Fruit fly (Drosophila melanogaster): Measurements from ENCODE around the gene nAChRalpha7.
A peak's percentile ranks its signal among the peaks of the same experiment; 100 is the strongest.

The nAChRalpha7 gene

DNA sequence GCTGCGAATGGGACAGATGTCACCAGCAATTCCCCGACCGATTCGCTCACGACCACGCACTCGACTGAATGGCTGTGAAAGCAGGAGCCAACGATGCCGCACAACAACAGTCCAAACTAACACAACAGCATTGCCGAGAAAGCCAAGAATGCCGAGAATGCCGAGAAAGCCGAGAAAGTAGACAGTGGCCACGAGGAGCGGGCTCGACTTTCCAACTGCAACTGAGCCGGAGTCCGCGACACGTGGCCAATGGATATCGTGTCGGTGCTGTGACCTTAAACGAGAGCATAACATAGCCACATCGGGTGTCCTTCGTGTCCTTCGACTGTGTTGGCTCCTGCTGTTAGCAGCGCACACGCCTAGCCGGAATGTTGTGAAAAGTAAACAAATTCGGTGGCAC, at the start of gene nAChRalpha7:
Gene nAChRalpha7, minus strand, starts transcription at position 226 of the 400 bp plus-strand sequence.
- no peak for TF ChIP-seq eg (GFP tag; IDR thresholded peaks at IDR 0.05)

DNA sequence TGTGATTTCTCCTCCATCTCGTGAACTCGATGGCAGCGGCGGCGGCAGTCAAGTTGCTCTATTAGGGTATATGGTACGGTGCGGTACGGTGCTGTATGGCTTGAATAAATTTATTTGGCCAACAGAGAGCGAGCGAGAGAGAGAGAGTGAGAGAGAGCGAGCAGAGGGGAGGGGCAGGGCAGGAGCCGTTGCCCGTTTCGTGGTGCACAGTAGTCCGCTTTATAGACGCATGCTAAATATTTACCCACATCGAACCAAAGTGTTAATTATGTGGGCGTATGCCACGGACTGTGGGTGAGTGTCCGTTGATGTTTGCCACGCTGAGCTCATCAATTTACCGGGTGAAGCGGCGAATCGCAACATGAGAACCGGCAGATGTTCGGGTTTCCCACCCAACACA, 48.4 kb upstream of the nAChRalpha7 start:
- TF ChIP-seq fkh (GFP tag; optimal IDR thresholded peaks at IDR 0.05) (peak; percentile 60), CG11294 (GFP tag; IDR thresholded peaks at IDR 0.05) (no peak)

DNA sequence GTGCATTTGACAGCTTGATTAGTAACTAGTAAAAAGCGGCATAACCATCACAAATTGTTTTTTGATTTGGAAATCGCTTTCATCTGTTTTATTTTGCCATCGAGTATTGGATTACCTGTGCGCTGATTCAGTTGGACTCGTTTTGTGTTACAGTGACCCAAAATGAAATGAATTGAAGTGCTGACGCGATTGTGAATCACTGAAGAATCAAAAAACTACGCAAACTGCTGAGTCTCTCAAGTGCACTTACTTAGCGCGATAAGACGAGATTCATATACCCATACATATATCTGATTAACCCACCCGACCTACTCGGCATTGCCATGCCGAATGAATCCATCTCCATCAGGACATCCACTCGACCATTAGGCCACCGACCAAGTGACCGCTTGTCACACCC, 42.4 kb upstream of the nAChRalpha7 start:
- no peak for TF ChIP-seq Hr39 (GFP tag; optimal IDR thresholded peaks at IDR 0.05)

DNA sequence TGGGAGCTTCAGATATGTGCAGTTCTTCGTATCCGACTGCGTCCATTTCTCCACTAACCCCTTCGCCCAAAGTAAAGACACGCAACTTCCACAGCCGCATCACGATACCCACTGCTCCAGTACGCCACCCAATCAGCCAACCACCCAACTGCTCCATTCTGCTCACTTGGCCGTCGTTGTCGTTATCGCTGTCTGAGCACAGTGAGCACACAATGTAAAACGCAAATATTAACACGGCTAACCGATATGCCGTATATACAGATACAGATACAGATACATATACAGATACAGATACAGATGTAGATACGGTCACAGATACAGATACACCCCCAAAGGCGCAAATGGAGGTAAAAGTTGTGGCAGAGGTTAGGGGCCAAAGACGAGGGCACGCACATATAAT, 27.2 kb upstream of the nAChRalpha7 start:
- TF ChIP-seq CG6163 (GFP tag; IDR thresholded peaks at IDR 0.05), result peak; percentile 24; the same call in 1 of the 3 replicates
- TF ChIP-seq fd59A (GFP tag; optimal IDR thresholded peaks at IDR 0.05), result no peak
- peak; percentile 90 for TF ChIP-seq fkh (GFP tag; optimal IDR thresholded peaks at IDR 0.05)
- TF ChIP-seq CG16779 (tag; optimal IDR thresholded peaks at IDR 0.05), result no peak
- TF ChIP-seq CG3919 (GFP tag; optimal IDR thresholded peaks at IDR 0.05), result peak; percentile 11
- peak; percentile 2 for TF ChIP-seq CG10669 (GFP tag; optimal IDR thresholded peaks at IDR 0.05)
- TF ChIP-seq ss (GFP tag; optimal IDR thresholded peaks at IDR 0.05), result peak; percentile 36 to 37
- TF ChIP-seq svp (GFP tag), result peak; percentile 86
- TF ChIP-seq CG6854 (GFP tag; optimal IDR thresholded peaks at IDR 0.05), result peak; percentile 40
- TF ChIP-seq vri (GFP tag; optimal IDR thresholded peaks at IDR 0.05), result peak; percentile 32
- TF ChIP-seq dsx (GFP tag; optimal IDR thresholded peaks at IDR 0.05; ENCODE audit: poor library complexity, severe bottlenecking), result peak; percentile 40
- TF ChIP-seq Met (GFP tag; optimal IDR thresholded peaks at IDR 0.05), result peak; percentile 1
- no peak for TF ChIP-seq salr (GFP tag; optimal IDR thresholded peaks at IDR 0.05)
- TF ChIP-seq Sox14 (GFP tag; optimal IDR thresholded peaks at IDR 0.05), result no peak
- peak; percentile 7 for TF ChIP-seq CG8632 (GFP tag; optimal IDR thresholded peaks at IDR 0.05)
- TF ChIP-seq CG31627 (GFP tag; optimal IDR thresholded peaks at IDR 0.05), result no peak
- TF ChIP-seq CG6808 (GFP tag; optimal IDR thresholded peaks at IDR 0.05), result peak; percentile 22

DNA sequence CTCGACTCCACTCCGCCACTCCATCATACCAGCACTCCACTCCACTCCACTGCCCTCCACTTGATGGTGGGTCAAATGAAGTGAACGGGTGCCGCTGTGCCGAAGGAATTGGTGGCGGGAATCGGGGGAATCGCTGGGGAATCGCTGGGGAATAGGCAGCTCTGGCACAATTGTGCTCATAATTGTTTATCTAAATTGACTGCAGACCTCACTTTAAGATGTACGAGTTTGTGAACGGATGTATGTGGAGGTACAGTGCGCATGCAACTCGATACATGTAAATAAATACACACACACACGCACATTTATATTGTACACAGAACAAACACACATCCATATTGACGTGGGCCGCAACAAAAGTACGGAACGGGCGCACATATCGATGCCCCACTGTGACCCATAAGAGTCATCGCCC, 23.8 kb upstream of the nAChRalpha7 start:
- TF ChIP-seq CG6163 (GFP tag; IDR thresholded peaks at IDR 0.05), result 0 out of 3 replicates have a peak, but pooled peaks have one; percentile 36
- TF ChIP-seq Sox102F (GFP tag; optimal IDR thresholded peaks at IDR 0.05), result no peak
- peak; percentile 3 for TF ChIP-seq CG31627 (GFP tag; optimal IDR thresholded peaks at IDR 0.05)
- no peak for TF ChIP-seq Hr4 (GFP tag; optimal IDR thresholded peaks at IDR 0.05)
- TF ChIP-seq pdm3 (GFP tag; optimal IDR thresholded peaks at IDR 0.05), result peak; percentile 7
- TF ChIP-seq lz (GFP tag; optimal IDR thresholded peaks at IDR 0.05), result no peak
- no peak for TF ChIP-seq Eip75B (GFP tag; optimal IDR thresholded peaks at IDR 0.05)
- TF ChIP-seq Hr39 (GFP tag; optimal IDR thresholded peaks at IDR 0.05), result peak; percentile 4
- TF ChIP-seq Eip78C (GFP tag), result peak; percentile 66
- no peak; the same call in 1 of the 2 replicates for TF ChIP-seq CG15336 (GFP tag; IDR thresholded peaks at IDR 0.05)
- TF ChIP-seq Gug (GFP tag; IDR thresholded peaks at IDR 0.05), result 0 out of 2 replicates have a peak, but pooled peaks have one; percentile 9
- no peak for TF ChIP-seq CG4318 (GFP tag; optimal IDR thresholded peaks at IDR 0.05)
- TF ChIP-seq salr (GFP tag; optimal IDR thresholded peaks at IDR 0.05), result peak in 1 of 2 experiments; percentile 16
- peak; percentile 41 for TF ChIP-seq fkh (GFP tag; optimal IDR thresholded peaks at IDR 0.05)
- peak; percentile 1 for TF ChIP-seq CG7368 (GFP tag; optimal IDR thresholded peaks at IDR 0.05)
- peak; percentile 40 for TF ChIP-seq CG1621 (tag; optimal IDR thresholded peaks at IDR 0.05)
- TF ChIP-seq vri (GFP tag; optimal IDR thresholded peaks at IDR 0.05), result no peak
- peak; percentile 2 for TF ChIP-seq acj6 (GFP tag; optimal IDR thresholded peaks at IDR 0.05)
- TF ChIP-seq svp (GFP tag), result peak; percentile 63
- no peak for TF ChIP-seq CG8119 (GFP tag; IDR thresholded peaks at IDR 0.05)
